Worm (Caenorhabditis elegans) whole organism, midembryonic: Measurements from ENCODE around the gene Y17G7B.8.

Experiments
- T22C8.4 ChIP-seq: fragments of 200-800 bp; sonication (Bioruptor generic); IDR thresholded peaks from 2 replicates; pipeline ENCODE4 v1.3.6; 2022; ENCODE audit warnings: missing genetic modification characterization, missing compliant biosample characterization
- cog-1 ChIP-seq: sonication (generic microtip); optimal IDR thresholded peaks from 2 replicates; lab custom pipeline; 2016; ENCODE audit warnings: missing genetic modification characterization, missing compliant biosample characterization
- flt-1 ChIP-seq: fragments of 200-800 bp; sonication (Bioruptor generic); IDR thresholded peaks from 2 replicates; pipeline ENCODE4 v1.3.6; 2022; ENCODE audit warnings: missing genetic modification characterization, missing compliant biosample characterization
- ref-1 ChIP-seq: fragments of 200-800 bp; sonication (Bioruptor generic); conservative IDR thresholded peaks from 2 replicates; pipeline ENCODE4 v1.3.6; 2022; ENCODE audit warnings: missing genetic modification reagents, missing genetic modification characterization, missing compliant biosample characterization
- tab-1 ChIP-seq: fragments of 200-800 bp; sonication (Bioruptor generic); IDR thresholded peaks from 2 replicates; pipeline ENCODE4 v1.3.6; 2022; ENCODE audit warnings: missing genetic modification characterization, missing compliant biosample characterization
- ztf-29 ChIP-seq: fragments of 200-800 bp; sonication (Bioruptor generic); IDR thresholded peaks from 2 replicates; pipeline ENCODE4 v1.3.6; 2022; ENCODE audit warnings: missing genetic modification reagents, missing genetic modification characterization, missing compliant biosample characterization

DNA sequence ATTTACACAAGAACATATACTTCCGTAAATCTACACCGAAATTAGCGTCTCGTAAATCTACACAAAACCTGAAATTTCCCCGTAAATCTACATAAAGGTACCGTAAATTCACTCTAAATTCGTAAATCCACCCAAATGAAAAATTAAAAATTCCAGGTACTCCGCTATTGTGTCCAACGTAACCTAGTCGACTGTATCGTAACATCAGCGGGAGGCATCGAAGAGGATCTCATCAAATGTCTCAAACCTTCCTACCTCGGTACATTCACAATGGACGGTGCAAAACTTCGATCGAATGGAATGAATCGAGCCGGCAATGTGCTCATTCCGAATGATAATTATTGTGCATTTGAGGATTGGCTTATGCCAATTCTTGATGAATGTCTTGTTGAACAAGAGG, 32.6 kb downstream of the Y17G7B.8 start:
- no peak for TF ChIP-seq tab-1 (GFP tag; lab: Robert Waterston, UW)
- no peak for TF ChIP-seq ztf-29 (GFP tag; lab: Robert Waterston, UW)
- no peak for TF ChIP-seq flt-1 (GFP tag; lab: Robert Waterston, UW)
- TF ChIP-seq ref-1, result no peak
- no peak for TF ChIP-seq T22C8.4 (GFP tag; lab: Robert Waterston, UW)
- no peak for TF ChIP-seq cog-1 (tag; lab: Kevin White, UChicago)
